Fruit fly (Drosophila melanogaster): ENCODE measurements around the gene natalisin.

The natalisin gene

dm6 chr3R:14421818-14422217, 3.4 kb downstream of the natalisin start:
- TF ChIP-seq sv (GFP tag; optimal IDR thresholded peaks at IDR 0.05) (no peak), tai (GFP tag; optimal IDR thresholded peaks at IDR 0.05) (no peak), dmrt93B (GFP tag; optimal IDR thresholded peaks at IDR 0.05) (no peak), Sp1 (GFP tag; optimal IDR thresholded peaks at IDR 0.05) (no peak), Abd-B (GFP tag; optimal IDR thresholded peaks at IDR 0.05) (no peak), rgr (GFP tag; optimal IDR thresholded peaks at IDR 0.05) (no peak), h (GFP tag; optimal IDR thresholded peaks at IDR 0.05) (no peak), dsf (GFP tag; optimal IDR thresholded peaks at IDR 0.05; ENCODE audit: borderline replicate concordance) (no peak), lola (GFP tag; optimal IDR thresholded peaks at IDR 0.05) (no peak), Dif (GFP tag; optimal IDR thresholded peaks at IDR 0.05; ENCODE audit: partially characterized antibody) (no peak), Myc (optimal IDR thresholded peaks at IDR 0.05) (no peak), br (GFP tag; optimal IDR thresholded peaks at IDR 0.05) (no peak), Hr78 (GFP tag; optimal IDR thresholded peaks at IDR 0.05) (no peak), ey (GFP tag; optimal IDR thresholded peaks at IDR 0.05) (no peak), CrebA (GFP tag; optimal IDR thresholded peaks at IDR 0.05; ENCODE audit: borderline replicate concordance) (no peak), Rel (GFP tag; optimal IDR thresholded peaks at IDR 0.05) (no peak), Rel (tag; optimal IDR thresholded peaks at IDR 0.05) (no peak), Jra (GFP tag; optimal IDR thresholded peaks at IDR 0.05) (no peak), pan (optimal IDR thresholded peaks at IDR 0.05) (no peak), psq (GFP tag; optimal IDR thresholded peaks at IDR 0.05) (no peak), jim (GFP tag; optimal IDR thresholded peaks at IDR 0.05) (no peak)

DNA sequence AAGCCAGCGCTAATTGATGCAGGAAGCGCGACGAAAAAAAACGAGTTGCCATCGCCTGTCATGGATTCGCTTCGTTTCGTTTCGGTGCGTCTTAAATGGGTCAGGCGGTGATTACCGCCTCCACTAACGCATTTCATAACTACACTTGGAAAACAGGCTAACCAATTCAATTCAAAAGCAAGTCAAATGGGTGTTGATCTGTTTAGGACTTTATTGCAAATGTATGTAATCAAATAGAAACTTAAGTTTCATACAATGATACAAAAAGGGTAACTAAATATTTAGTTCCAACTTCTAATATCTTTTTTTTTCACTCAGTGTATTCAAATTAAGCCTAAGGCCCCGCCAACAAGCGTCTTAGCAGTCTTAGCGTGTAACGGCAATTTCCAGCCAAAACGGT, 6.4 kb downstream of the natalisin start:
- TF ChIP-seq usp (GFP tag; optimal IDR thresholded peaks at IDR 0.05), result no peak
- no peak for TF ChIP-seq Myc (optimal IDR thresholded peaks at IDR 0.05)
- TF ChIP-seq rgr (GFP tag; optimal IDR thresholded peaks at IDR 0.05), result no peak
- no peak for TF ChIP-seq Vsx2 (GFP tag; optimal IDR thresholded peaks at IDR 0.05; ENCODE audit: partially characterized antibody)
- TF ChIP-seq Sp1 (GFP tag; optimal IDR thresholded peaks at IDR 0.05), result no peak
- no peak for TF ChIP-seq fru (GFP tag; optimal IDR thresholded peaks at IDR 0.05)

DNA sequence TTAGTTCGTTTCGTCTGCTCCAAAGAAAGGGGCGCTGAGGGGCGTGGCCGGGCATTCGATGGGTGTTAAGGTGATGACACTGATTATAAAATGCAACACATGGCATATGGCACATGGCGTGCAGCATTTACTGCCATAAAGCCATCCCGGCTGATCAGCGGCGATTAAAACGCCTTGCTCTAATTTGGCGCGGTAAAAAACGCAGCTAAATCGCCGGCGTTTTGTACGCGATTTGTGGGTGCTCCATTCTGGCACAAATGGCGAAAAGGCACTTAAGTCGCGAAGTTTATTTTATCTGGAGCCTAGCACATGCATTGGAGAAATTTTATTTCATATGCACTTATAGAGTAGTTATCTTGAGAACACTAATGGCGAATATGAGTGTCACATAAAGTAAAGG, 7.1 kb downstream of the natalisin start:
- no peak for TF ChIP-seq brk (GFP tag; optimal IDR thresholded peaks at IDR 0.05)
- peak; percentile 33 for TF ChIP-seq Myc (optimal IDR thresholded peaks at IDR 0.05)

- TF ChIP-seq HLH106 (tag; optimal IDR thresholded peaks at IDR 0.05) (no peak), woc (GFP tag; optimal IDR thresholded peaks at IDR 0.05) (no peak), ey (GFP tag; optimal IDR thresholded peaks at IDR 0.05) (no peak), dmrt93B (GFP tag; optimal IDR thresholded peaks at IDR 0.05) (no peak), sage (GFP tag; optimal IDR thresholded peaks at IDR 0.05) (no peak), Jra (GFP tag; optimal IDR thresholded peaks at IDR 0.05) (no peak), CG32264 (GFP tag; optimal IDR thresholded peaks at IDR 0.05) (no peak), CrebA (GFP tag; optimal IDR thresholded peaks at IDR 0.05; ENCODE audit: borderline replicate concordance) (no peak), jim (GFP tag; optimal IDR thresholded peaks at IDR 0.05) (no peak), CG9705 (GFP tag; optimal IDR thresholded peaks at IDR 0.05) (no peak), sv (GFP tag; optimal IDR thresholded peaks at IDR 0.05) (no peak), fru (GFP tag; optimal IDR thresholded peaks at IDR 0.05) (no peak), br (GFP tag; optimal IDR thresholded peaks at IDR 0.05) (no peak)
These were observed 8.1 kb downstream of the natalisin start for dm6 chr3R:14426524-14426923.

- TF ChIP-seq OdsH (GFP tag; optimal IDR thresholded peaks at IDR 0.05) (peak; percentile 16), h (GFP tag; optimal IDR thresholded peaks at IDR 0.05) (peak; percentile 72), foxo (GFP tag; optimal IDR thresholded peaks at IDR 0.05) (peak in 1 of 2 experiments; percentile 62), Hr78 (GFP tag; optimal IDR thresholded peaks at IDR 0.05) (no peak), CG9705 (GFP tag; optimal IDR thresholded peaks at IDR 0.05) (no peak), br (GFP tag; optimal IDR thresholded peaks at IDR 0.05) (peak; percentile 32), woc (GFP tag; optimal IDR thresholded peaks at IDR 0.05) (peak; percentile 16), fru (GFP tag; optimal IDR thresholded peaks at IDR 0.05) (peak; percentile 48), HLH106 (tag; optimal IDR thresholded peaks at IDR 0.05) (peak; percentile 45), Hnf4 (GFP tag; optimal IDR thresholded peaks at IDR 0.05) (peak; percentile 35), ey (GFP tag; optimal IDR thresholded peaks at IDR 0.05) (peak; percentile 39), rgr (GFP tag; optimal IDR thresholded peaks at IDR 0.05) (peak; percentile 45), Vsx2 (GFP tag; optimal IDR thresholded peaks at IDR 0.05; ENCODE audit: partially characterized antibody) (no peak), psq (GFP tag; optimal IDR thresholded peaks at IDR 0.05) (peak; percentile 21), Sp1 (GFP tag; optimal IDR thresholded peaks at IDR 0.05) (peak; percentile 36)
These were observed 11.9 kb downstream of the natalisin start for dm6 chr3R:14430291-14430690.
